Fruit fly (Drosophila melanogaster) whole organism, prepupa: ENCODE data around the gene CG13482.

ENCODE experiments used
- CG10631 ChIP-seq: fragments of 200-800 bp; sonication (Bioruptor generic); optimal IDR thresholded peaks from 2 replicates; lab custom pipeline; 2016; ENCODE audit warnings: missing biosample characterization, missing genetic modification characterization
- CG6854 ChIP-seq: fragments of 200-800 bp; sonication (Bioruptor generic); optimal IDR thresholded peaks from 2 replicates; lab custom pipeline; 2017; ENCODE audit warnings: missing biosample characterization, mild to moderate bottlenecking, missing genetic modification characterization
- CG8632 ChIP-seq: fragments of 200-800 bp; sonication (Bioruptor generic); optimal IDR thresholded peaks from 3 replicates; lab custom pipeline; 2016; ENCODE audit warnings: missing biosample characterization, missing genetic modification characterization
- fd59A ChIP-seq: fragments of 200-800 bp; sonication (Bioruptor generic); optimal IDR thresholded peaks from 2 replicates; lab custom pipeline; 2017; ENCODE audit warnings: missing biosample characterization, mild to moderate bottlenecking, missing genetic modification characterization, missing genetic modification reagents
- ss ChIP-seq, 2 experiments: fragments of 200-800 bp; sonication (Bioruptor generic); optimal IDR thresholded peaks; 2 replicates in 1 of 2; 3 replicates in 1 of 2; lab custom pipeline; 2017 to 2018; ENCODE audit warnings: mild to moderate bottlenecking in 2 of 2, missing biosample characterization in 2 of 2, missing genetic modification characterization in 2 of 2, moderate library complexity in 1 of 2

- no peak for TF ChIP-seq CG8632 (GFP tag; lab: Kevin White, UChicago)
- TF ChIP-seq fd59A (GFP tag; lab: Kevin White, UChicago), result no peak
- TF ChIP-seq CG10631, result no peak
- no peak for TF ChIP-seq ss (GFP tag; optimal IDR thresholded peaks at IDR 0.05; lab: Kevin White, UChicago)
- TF ChIP-seq CG6854, result no peak
Measured at dm6 chr3L:14287832-14288231, 41.3 kb upstream of the CG13482 start.
